Worm (Caenorhabditis elegans) whole organism, L4/young adult: ENCODE measurements around the gene srh-139.

Experiments
- W03F9.2 ChIP-seq: fragments of 150-350 bp; optimal IDR thresholded peaks from 2 replicates; lab custom pipeline; 2014; ENCODE audit warnings: missing biosample characterization, missing genetic modification characterization
- him-1 ChIP-seq: sonication (generic microtip); optimal IDR thresholded peaks from 2 replicates; lab custom pipeline; 2016; ENCODE audit warnings: missing genotype, missing genetic modification reagents, missing genetic modification characterization, missing compliant biosample characterization

- TF ChIP-seq him-1: no peak
- TF ChIP-seq W03F9.2 (tag; lab: Kevin White, UChicago): no peak
Observed at ce11 chrV:16483044-16483443, 737 bp upstream of the srh-139 start, which contains the start of gene F57E7.2.
